Worm (Caenorhabditis elegans) whole organism, L3 larva: ENCODE results near the gene moc-5.

Experiments used
- ama-1 ChIP-seq: fragments of 150-350 bp; optimal IDR thresholded peaks from 2 replicates; lab custom pipeline; 2018
- ceh-16 ChIP-seq: sonication (generic microtip); optimal IDR thresholded peaks from 2 replicates; lab custom pipeline; 2017; ENCODE audit warnings: missing biosample characterization, missing genetic modification characterization
- ceh-28 ChIP-seq: fragments of 150-350 bp; optimal IDR thresholded peaks from 2 replicates; lab custom pipeline; 2014; ENCODE audit warnings: missing biosample characterization, missing genetic modification reagents, missing genetic modification characterization
- ceh-82 ChIP-seq: fragments of 150-350 bp; optimal IDR thresholded peaks from 2 replicates; lab custom pipeline; 2014; ENCODE audit warnings: missing biosample characterization, missing genetic modification characterization
- ceh-9 ChIP-seq: sonication (generic microtip); optimal IDR thresholded peaks from 2 replicates; lab custom pipeline; 2018; ENCODE audit warnings: missing biosample characterization, missing genetic modification characterization
- egl-5 ChIP-seq: fragments of 150-350 bp; optimal IDR thresholded peaks from 2 replicates; lab custom pipeline; 2017; ENCODE audit warnings: missing biosample characterization, missing genetic modification reagents, missing genetic modification characterization, inconsistent platforms
- elt-2 ChIP-seq: sonication (generic microtip); optimal IDR thresholded peaks from 2 replicates; lab custom pipeline; 2016; ENCODE audit warnings: missing genetic modification reagents, mild to moderate bottlenecking, missing genetic modification characterization, missing compliant biosample characterization
- elt-3 ChIP-seq, 3 experiments: fragments of 150-350 bp in 1 of 3; sonication (generic microtip) in 2 of 3; optimal IDR thresholded peaks; 2 replicates in 2 of 3; 4 replicates in 1 of 3; lab custom pipeline; 2014 to 2017; ENCODE audit warnings: missing biosample characterization in 3 of 3, missing genetic modification characterization in 3 of 3
- eor-1 ChIP-seq, 2 experiments: fragments of 150-350 bp; optimal IDR thresholded peaks; 2 replicates each; lab custom pipeline; 2014 to 2018; ENCODE audit warnings: missing biosample characterization in 2 of 2, missing genetic modification characterization in 2 of 2
- fkh-2 ChIP-seq: fragments of 150-350 bp; optimal IDR thresholded peaks from 2 replicates; lab custom pipeline; 2014; ENCODE audit warnings: missing biosample characterization, missing genetic modification reagents, missing genetic modification characterization
- fos-1 ChIP-seq: fragments of 150-350 bp; optimal IDR thresholded peaks from 2 replicates; lab custom pipeline; 2014; ENCODE audit warnings: missing biosample characterization, missing genetic modification characterization
- hmg-11 ChIP-seq: sonication (generic microtip); optimal IDR thresholded peaks from 2 replicates; lab custom pipeline; 2016; ENCODE audit warnings: missing genetic modification characterization, missing compliant biosample characterization
- jun-1 ChIP-seq: fragments of 150-350 bp; optimal IDR thresholded peaks from 2 replicates; lab custom pipeline; 2014; ENCODE audit warnings: missing biosample characterization, missing genetic modification reagents, missing genetic modification characterization
- lin-39 ChIP-seq: fragments of 150-350 bp; optimal IDR thresholded peaks from 2 replicates; lab custom pipeline; 2018; ENCODE audit warnings: missing biosample characterization, missing genetic modification reagents, missing genetic modification characterization
- mdl-1 ChIP-seq: fragments of 150-350 bp; optimal IDR thresholded peaks from 2 replicates; lab custom pipeline; 2014; ENCODE audit warnings: missing biosample characterization, missing genetic modification characterization
- nhr-11 ChIP-seq: fragments of 150-350 bp; optimal IDR thresholded peaks from 2 replicates; lab custom pipeline; 2014; ENCODE audit warnings: missing biosample characterization, missing genetic modification characterization
- nhr-12 ChIP-seq: fragments of 150-350 bp; optimal IDR thresholded peaks from 2 replicates; lab custom pipeline; 2014; ENCODE audit warnings: missing biosample characterization, missing genetic modification characterization
- nhr-23 ChIP-seq: fragments of 150-350 bp; optimal IDR thresholded peaks from 2 replicates; lab custom pipeline; 2014; ENCODE audit warnings: missing biosample characterization, missing genetic modification reagents, missing genetic modification characterization
- nhr-25 ChIP-seq: sonication (generic microtip); optimal IDR thresholded peaks from 2 replicates; lab custom pipeline; 2017; ENCODE audit warnings: missing biosample characterization, missing genetic modification characterization
- nhr-43 ChIP-seq: sonication (generic microtip); optimal IDR thresholded peaks from 2 replicates; lab custom pipeline; 2016; ENCODE audit warnings: mild to moderate bottlenecking, missing genetic modification characterization, missing compliant biosample characterization; ENCODE audit not compliant: poor library complexity, severe bottlenecking
- nhr-67 ChIP-seq: fragments of 150-350 bp; optimal IDR thresholded peaks from 2 replicates; lab custom pipeline; 2014; ENCODE audit warnings: missing biosample characterization, missing genetic modification characterization
- nhr-76 ChIP-seq: fragments of 150-350 bp; sonication (generic microtip); optimal IDR thresholded peaks from 5 replicates; lab custom pipeline; 2014; ENCODE audit warnings: missing biosample characterization, missing genetic modification characterization
- pha-4 ChIP-seq: fragments of 150-350 bp; optimal IDR thresholded peaks from 2 replicates; lab custom pipeline; 2014; ENCODE audit warnings: missing biosample characterization, missing genetic modification reagents, missing genetic modification characterization
- pqm-1 ChIP-seq: fragments of 150-350 bp; optimal IDR thresholded peaks from 2 replicates; lab custom pipeline; 2017; ENCODE audit warnings: missing biosample characterization, missing genetic modification characterization, inconsistent platforms
- skn-1 ChIP-seq: fragments of 150-350 bp; optimal IDR thresholded peaks from 2 replicates; lab custom pipeline; 2014; ENCODE audit warnings: missing biosample characterization, missing genetic modification characterization
- snpc-4 ChIP-seq: fragments of 150-350 bp; optimal IDR thresholded peaks from 2 replicates; lab custom pipeline; 2014; ENCODE audit warnings: missing biosample characterization, missing genetic modification characterization
- tbx-2 ChIP-seq: sonication (generic microtip); optimal IDR thresholded peaks from 2 replicates; lab custom pipeline; 2016; ENCODE audit warnings: mild to moderate bottlenecking, missing genetic modification characterization, missing compliant biosample characterization
- unc-39 ChIP-seq: sonication (generic microtip); optimal IDR thresholded peaks from 4 replicates; lab custom pipeline; 2017; ENCODE audit warnings: missing biosample characterization, missing genetic modification characterization
- unc-62 ChIP-seq: fragments of 150-350 bp; sonication (generic microtip); optimal IDR thresholded peaks from 4 replicates; lab custom pipeline; 2014; ENCODE audit warnings: missing biosample characterization, missing genetic modification reagents, missing genetic modification characterization
- zag-1 ChIP-seq: fragments of 150-350 bp; optimal IDR thresholded peaks from 2 replicates; lab custom pipeline; 2014; ENCODE audit warnings: missing biosample characterization, missing genetic modification characterization
- ztf-11 ChIP-seq: fragments of 150-350 bp; optimal IDR thresholded peaks from 2 replicates; lab custom pipeline; 2014; ENCODE audit warnings: missing biosample characterization, missing genetic modification characterization
- ztf-4 ChIP-seq: fragments of 150-350 bp; optimal IDR thresholded peaks from 2 replicates; lab custom pipeline; 2014; ENCODE audit warnings: missing biosample characterization, missing genetic modification characterization

The moc-5 gene

ce11 chrX:9565881-9566280 is at the start of gene moc-5:
TSS of gene moc-5 (minus strand) at chrX:9565981.
- TF ChIP-seq nhr-12 (tag; lab: Kevin White, UChicago) (no peak), snpc-4 (tag; lab: Kevin White, UChicago) (no peak), hmg-11 (tag; lab: Kevin White, UChicago) (no peak), tbx-2 (tag; lab: Kevin White, UChicago) (no peak), jun-1 (no peak), ceh-82 (tag; lab: Kevin White, UChicago) (no peak), ztf-4 (no peak), ceh-28 (no peak)
- TF ChIP-seq, all 47 proteins: peak for 0

- TF ChIP-seq skn-1 (tag; lab: Kevin White, UChicago): no peak
- TF ChIP-seq ceh-16: no peak
- no peak for TF ChIP-seq ztf-11 (tag; lab: Kevin White, UChicago)
- TF ChIP-seq nhr-67 (tag; lab: Kevin White, UChicago): no peak
- TF ChIP-seq snpc-4 (tag; lab: Kevin White, UChicago): no peak
- no peak for TF ChIP-seq ceh-82 (tag; lab: Kevin White, UChicago)
- no peak for TF ChIP-seq fkh-2 (tag; lab: Kevin White, UChicago)
- TF ChIP-seq nhr-11: no peak
- no peak for TF ChIP-seq ama-1
- no peak for TF ChIP-seq nhr-76 (tag; lab: Kevin White, UChicago)
- TF ChIP-seq hmg-11 (tag; lab: Kevin White, UChicago): no peak
- no peak for TF ChIP-seq jun-1
- no peak for TF ChIP-seq eor-1 (tag; optimal IDR thresholded peaks at IDR 0.05; lab: Kevin White, UChicago)
- no peak for TF ChIP-seq pha-4
- no peak for TF ChIP-seq fos-1
- TF ChIP-seq pqm-1 (tag; lab: Kevin White, UChicago): no peak
- TF ChIP-seq ztf-4: no peak
- TF ChIP-seq nhr-25 (tag; lab: Kevin White, UChicago): no peak
- TF ChIP-seq elt-2: no peak
Observed at ce11 chrX:9610040-9610613, 44.3 kb upstream of the moc-5 start, which contains the start of gene C11E4.6. TSS of gene C11E4.6 (plus strand) at chrX:9610563.

- TF ChIP-seq lin-39 (peak; percentile 46), elt-3 (tag; optimal IDR thresholded peaks at IDR 0.05; lab: Kevin White, UChicago) (peak in 1 of 3 experiments; percentile 94), unc-39 (tag; lab: Kevin White, UChicago) (no peak), ztf-11 (tag; lab: Kevin White, UChicago) (no peak), nhr-23 (tag; lab: Kevin White, UChicago) (peak; percentile 7), egl-5 (tag; lab: Kevin White, UChicago) (peak; percentile 58), ztf-4 (no peak)
Observed at ce11 chrX:9608127-9608526, 42.3 kb upstream of the moc-5 start.

ce11 chrX:9603180-9603579 is 37.4 kb upstream of the moc-5 start:
- TF ChIP-seq jun-1: no peak
- no peak for TF ChIP-seq lin-39
- no peak for TF ChIP-seq unc-62 (GFP tag; lab: Kevin White, UChicago)
- TF ChIP-seq nhr-11: no peak
- no peak for TF ChIP-seq mdl-1
- TF ChIP-seq ama-1: no peak
- TF ChIP-seq zag-1 (tag; lab: Kevin White, UChicago): no peak
- TF ChIP-seq nhr-43 (tag; lab: Kevin White, UChicago): no peak

ce11 chrX:9602625-9603024 is 36.8 kb upstream of the moc-5 start:
- TF ChIP-seq nhr-43 (tag; lab: Kevin White, UChicago) (no peak), pha-4 (peak; percentile 32), pqm-1 (tag; lab: Kevin White, UChicago) (peak; percentile 87), elt-2 (peak; percentile 59)

ce11 chrX:9597299-9597698 is 31.5 kb upstream of the moc-5 start:
- TF ChIP-seq ceh-82 (tag; lab: Kevin White, UChicago): no peak
- TF ChIP-seq ceh-9: no peak
- no peak for TF ChIP-seq jun-1
- TF ChIP-seq hmg-11 (tag; lab: Kevin White, UChicago): no peak
